Fruit fly (Drosophila melanogaster) whole organism, prepupa: ENCODE measurements around the gene CG14445.

Source experiments
- CG10631 ChIP-seq: fragments of 200-800 bp; sonication (Bioruptor generic); optimal IDR thresholded peaks from 2 replicates; lab custom pipeline; 2016; ENCODE audit warnings: missing biosample characterization, missing genetic modification characterization
- CG11294 ChIP-seq: fragments of 200-800 bp; sonication (Bioruptor generic); IDR thresholded peaks from 2 replicates; pipeline ENCODE4 v1.3.6; 2022; ENCODE audit warnings: missing biosample characterization, missing genetic modification characterization
- CG16779 ChIP-seq: fragments of 200-800 bp; sonication (Bioruptor generic); optimal IDR thresholded peaks from 3 replicates; lab custom pipeline; 2017; ENCODE audit warnings: missing biosample characterization, mild to moderate bottlenecking, missing genetic modification characterization
- CG31627 ChIP-seq: fragments of 200-800 bp; sonication (Bioruptor generic); optimal IDR thresholded peaks from 3 replicates; lab custom pipeline; 2016; ENCODE audit warnings: missing biosample characterization, missing genetic modification characterization
- CG6276 ChIP-seq: fragments of 200-800 bp; sonication (Bioruptor generic); optimal IDR thresholded peaks from 2 replicates; lab custom pipeline; 2017; ENCODE audit warnings: missing biosample characterization, mild to moderate bottlenecking, missing genetic modification characterization
- CG6808 ChIP-seq: fragments of 200-800 bp; sonication (Bioruptor generic); optimal IDR thresholded peaks from 3 replicates; lab custom pipeline; 2017; ENCODE audit warnings: missing biosample characterization, missing genetic modification characterization, mild to moderate bottlenecking, moderate library complexity, missing genetic modification reagents
- CG9139 ChIP-seq: fragments of 200-800 bp; sonication (Bioruptor generic); optimal IDR thresholded peaks from 3 replicates; lab custom pipeline; 2017; ENCODE audit warnings: missing biosample characterization, mild to moderate bottlenecking, missing genetic modification characterization
- Eip93F ChIP-seq: fragments of 200-800 bp; sonication (Bioruptor generic); optimal IDR thresholded peaks from 2 replicates; lab custom pipeline; 2016; ENCODE audit warnings: missing biosample characterization, mild to moderate bottlenecking, missing genetic modification characterization
- Ets96B ChIP-seq: fragments of 200-800 bp; optimal IDR thresholded peaks from 2 replicates; lab custom pipeline; 2019; ENCODE audit warnings: missing biosample characterization, mild to moderate bottlenecking, missing genetic modification characterization, moderate library complexity
- Gug ChIP-seq: fragments of 200-800 bp; sonication (Bioruptor generic); IDR thresholded peaks from 2 replicates; pipeline ENCODE4 v1.3.6; 2022; ENCODE audit warnings: missing biosample characterization, missing genetic modification characterization
- Met ChIP-seq: fragments of 200-800 bp; sonication (Bioruptor generic); optimal IDR thresholded peaks from 3 replicates; lab custom pipeline; 2016; ENCODE audit warnings: missing biosample characterization, missing genetic modification characterization
- eg ChIP-seq: fragments of 200-800 bp; sonication (Bioruptor generic); IDR thresholded peaks from 3 replicates; pipeline ENCODE4 v1.3.6; 2022; ENCODE audit warnings: missing biosample characterization, missing genetic modification characterization

- TF ChIP-seq CG31627 (GFP tag; lab: Kevin White, UChicago) (no peak), Eip93F (no peak), CG16779 (no peak), CG6808 (GFP tag; lab: Kevin White, UChicago) (no peak), Met (GFP tag; lab: Kevin White, UChicago) (peak; percentile 34), CG6276 (GFP tag; lab: Kevin White, UChicago) (no peak), Ets96B (no peak), CG10631 (GFP tag; lab: Kevin White, UChicago) (no peak), CG9139 (GFP tag; lab: Kevin White, UChicago) (no peak), CG11294 (GFP tag; lab: Robert Waterston, UW) (no peak), eg (no peak), Gug (GFP tag; lab: Robert Waterston, UW) (no peak)
Observed at dm6 chrX:6278879-6279628, 41.9 kb downstream of the CG14445 start.
